Worm (Caenorhabditis elegans): Measurements from ENCODE around the gene spe-17.
A peak's percentile ranks its signal among the peaks of the same experiment; 100 is the strongest.

DNA sequence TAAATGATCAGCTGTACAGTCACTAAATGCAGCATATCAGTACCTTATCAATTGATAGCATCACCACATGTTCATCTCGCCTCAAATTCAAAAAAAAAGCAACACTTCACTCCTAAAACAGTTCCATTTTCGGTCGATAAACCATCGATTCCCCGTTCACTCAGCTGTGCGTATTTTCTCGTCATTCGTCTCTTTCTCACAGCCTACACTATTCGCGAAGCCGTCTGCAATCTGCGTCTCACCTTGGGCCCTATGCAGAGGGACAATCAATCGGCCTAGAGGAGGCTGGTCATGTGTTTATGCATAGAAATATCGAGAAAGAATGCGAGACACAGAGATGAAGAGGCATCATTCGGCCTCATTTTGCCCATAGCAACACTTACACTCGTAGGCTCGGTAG, 19.2 kb downstream of the spe-17 start:
- no peak for TF ChIP-seq sdz-38 (tag; optimal IDR thresholded peaks at IDR 0.05)
- no peak for TF ChIP-seq ama-1 (optimal IDR thresholded peaks at IDR 0.05)
- no peak for TF ChIP-seq ama-1 (GFP tag; optimal IDR thresholded peaks at IDR 0.05)
- TF ChIP-seq unc-130 (GFP tag; optimal IDR thresholded peaks at IDR 0.05): no peak
- TF ChIP-seq sea-2 (GFP tag; IDR thresholded peaks at IDR 0.05): no peak
- peak; percentile 36 for TF ChIP-seq unc-62 (GFP tag; optimal IDR thresholded peaks at IDR 0.05)
- TF ChIP-seq ZK185.1 (tag; optimal IDR thresholded peaks at IDR 0.05; ENCODE audit: poor library complexity, severe bottlenecking): peak; percentile 63
